Worm (Caenorhabditis elegans) whole organism, L1 larva: ENCODE data around the gene ZC477.7.

Source experiments
- aly-2 ChIP-seq: fragments of 150-350 bp; optimal IDR thresholded peaks from 2 replicates; lab custom pipeline; 2014; ENCODE audit warnings: missing biosample characterization, missing genetic modification characterization
- ceh-88 ChIP-seq: fragments of 200-800 bp; sonication (Bioruptor generic); IDR thresholded peaks from 2 replicates; pipeline ENCODE4 v1.3.6; 2022; ENCODE audit warnings: missing genetic modification characterization, missing compliant biosample characterization
- ceh-90 ChIP-seq: sonication (generic microtip); optimal IDR thresholded peaks from 2 replicates; lab custom pipeline; 2016; ENCODE audit warnings: missing genetic modification characterization, missing compliant biosample characterization
- dpl-1 ChIP-seq, 3 experiments: fragments of 150-350 bp in 2 of 3; sonication (generic microtip) in 1 of 3; optimal IDR thresholded peaks; 2 replicates each; lab custom pipeline; 2014 to 2017; ENCODE audit warnings: missing biosample characterization in 3 of 3, missing genetic modification characterization in 3 of 3, missing genetic modification reagents in 3 of 3
- efl-1 ChIP-seq, 4 experiments: fragments of 150-350 bp; optimal IDR thresholded peaks in 3 of 4; peaks in 1 of 4; 1 replicate in 1 of 4; 2 replicates in 3 of 4; lab custom pipeline; 2014; ENCODE audit warnings: missing biosample characterization in 2 of 4, missing genetic modification characterization in 2 of 4, missing genetic modification reagents in 2 of 4
- efl-3 ChIP-seq: fragments of 200-800 bp; sonication (Bioruptor generic); optimal IDR thresholded peaks from 2 replicates; lab custom pipeline; 2018; ENCODE audit warnings: mild to moderate bottlenecking, missing genetic modification characterization, missing compliant biosample characterization
- egl-27 ChIP-seq, 2 experiments: fragments of 150-350 bp in 1 of 2; sonication (generic microtip); optimal IDR thresholded peaks; 3 replicates each; lab custom pipeline; 2017 to 2018; ENCODE audit warnings: missing biosample characterization in 2 of 2, missing genetic modification characterization in 2 of 2, missing genetic modification reagents in 2 of 2
- elt-2 ChIP-seq: sonication (generic microtip); optimal IDR thresholded peaks from 2 replicates; lab custom pipeline; 2016; ENCODE audit warnings: missing genetic modification characterization, mild to moderate bottlenecking, inconsistent platforms, missing compliant biosample characterization, missing genetic modification reagents
- ets-5 ChIP-seq: fragments of 200-800 bp; sonication (Bioruptor generic); IDR thresholded peaks from 2 replicates; pipeline ENCODE4 v1.3.6; 2022; ENCODE audit warnings: missing genetic modification characterization, missing compliant biosample characterization
- fkh-10 ChIP-seq: sonication (generic microtip); optimal IDR thresholded peaks from 2 replicates; lab custom pipeline; 2017; ENCODE audit warnings: missing biosample characterization, missing genetic modification reagents, missing genetic modification characterization
- fkh-4 ChIP-seq: sonication (generic microtip); optimal IDR thresholded peaks from 2 replicates; lab custom pipeline; 2016; ENCODE audit warnings: missing compliant biosample characterization, missing genetic modification characterization, borderline replicate concordance
- fkh-8 ChIP-seq: sonication (generic microtip); optimal IDR thresholded peaks from 2 replicates; lab custom pipeline; 2016; ENCODE audit warnings: mild to moderate bottlenecking, missing genetic modification characterization, missing compliant biosample characterization
- fos-1 ChIP-seq: fragments of 150-350 bp; optimal IDR thresholded peaks from 2 replicates; lab custom pipeline; 2014; ENCODE audit warnings: missing biosample characterization, missing genetic modification characterization
- grh-1 ChIP-seq: fragments of 200-800 bp; sonication (Bioruptor generic); IDR thresholded peaks from 2 replicates; pipeline ENCODE4 v1.3.6; 2022; ENCODE audit warnings: missing genetic modification reagents, missing genetic modification characterization, missing compliant biosample characterization
- hlh-17 ChIP-seq: fragments of 200-800 bp; sonication (Bioruptor generic); optimal IDR thresholded peaks from 2 replicates; lab custom pipeline; 2018; ENCODE audit warnings: missing genetic modification characterization, mild to moderate bottlenecking, missing compliant biosample characterization, moderate library complexity, borderline replicate concordance
- hlh-4 ChIP-seq: sonication (generic microtip); optimal IDR thresholded peaks from 2 replicates; lab custom pipeline; 2016; ENCODE audit warnings: mild to moderate bottlenecking, missing genetic modification characterization, missing compliant biosample characterization
- hpl-2 ChIP-seq: fragments of 150-350 bp; optimal IDR thresholded peaks from 2 replicates; lab custom pipeline; 2014; ENCODE audit warnings: missing biosample characterization, missing genetic modification reagents, missing genetic modification characterization
- irx-1 ChIP-seq: sonication (generic microtip); optimal IDR thresholded peaks from 2 replicates; lab custom pipeline; 2016; ENCODE audit warnings: missing genetic modification characterization, missing compliant biosample characterization
- lin-35 ChIP-seq, 2 experiments: fragments of 150-350 bp; optimal IDR thresholded peaks; 2 replicates each; lab custom pipeline; 2014; ENCODE audit warnings: missing biosample characterization in 2 of 2, missing genetic modification characterization in 2 of 2, missing genetic modification reagents in 2 of 2
- lir-3 ChIP-seq: sonication (generic microtip); optimal IDR thresholded peaks from 2 replicates; lab custom pipeline; 2016; ENCODE audit warnings: mild to moderate bottlenecking, missing genetic modification characterization, moderate library complexity, missing compliant biosample characterization; ENCODE audit not compliant: poor library complexity
- lsy-2 ChIP-seq, 2 experiments: fragments of 150-350 bp; optimal IDR thresholded peaks; 2 replicates each; lab custom pipeline; 2014; ENCODE audit warnings: missing biosample characterization in 2 of 2, missing genetic modification characterization in 2 of 2
- mab-9 ChIP-seq: fragments of 200-800 bp; sonication (Bioruptor generic); IDR thresholded peaks from 2 replicates; pipeline ENCODE4 v1.3.6; 2022; ENCODE audit warnings: missing genetic modification reagents, missing genetic modification characterization, missing compliant biosample characterization
- mdl-1 ChIP-seq, 2 experiments: fragments of 150-350 bp; optimal IDR thresholded peaks; 2 replicates each; lab custom pipeline; 2014 to 2017; ENCODE audit warnings: missing biosample characterization in 2 of 2, missing genetic modification characterization in 2 of 2, inconsistent platforms in 1 of 2
- mep-1 ChIP-seq: fragments of 150-350 bp; optimal IDR thresholded peaks from 2 replicates; lab custom pipeline; 2014; ENCODE audit warnings: missing biosample characterization, missing genetic modification characterization
- nhr-11 ChIP-seq: fragments of 150-350 bp; optimal IDR thresholded peaks from 2 replicates; lab custom pipeline; 2014; ENCODE audit warnings: missing biosample characterization, missing genetic modification characterization
- nhr-12 ChIP-seq: sonication (generic microtip); optimal IDR thresholded peaks from 2 replicates; lab custom pipeline; 2017; ENCODE audit warnings: missing biosample characterization, missing genetic modification characterization
- nhr-237 ChIP-seq: fragments of 150-350 bp; optimal IDR thresholded peaks from 2 replicates; lab custom pipeline; 2014; ENCODE audit warnings: missing biosample characterization, missing genetic modification characterization
- nhr-76 ChIP-seq: sonication (generic microtip); optimal IDR thresholded peaks from 2 replicates; lab custom pipeline; 2017; ENCODE audit warnings: missing biosample characterization, missing genetic modification characterization
- nhr-85 ChIP-seq: sonication (generic microtip); peaks from one replicate; lab custom pipeline; 2016; ENCODE audit warnings: missing genetic modification characterization, inconsistent platforms, missing compliant biosample characterization
- pax-3 ChIP-seq: fragments of 200-800 bp; sonication (Bioruptor generic); optimal IDR thresholded peaks from 2 replicates; lab custom pipeline; 2018; ENCODE audit warnings: mild to moderate bottlenecking, missing genetic modification characterization, moderate library complexity, missing compliant biosample characterization
- rnt-1 ChIP-seq: sonication (generic microtip); optimal IDR thresholded peaks from 2 replicates; lab custom pipeline; 2016; ENCODE audit warnings: mild to moderate bottlenecking, missing genetic modification characterization, moderate library complexity, missing compliant biosample characterization
- snu-23 ChIP-seq: sonication (generic microtip); optimal IDR thresholded peaks from 2 replicates; lab custom pipeline; 2016; ENCODE audit warnings: missing genetic modification characterization, missing compliant biosample characterization
- swsn-7 ChIP-seq: sonication (generic microtip); optimal IDR thresholded peaks from 2 replicates; lab custom pipeline; 2016; ENCODE audit warnings: missing genetic modification characterization, missing compliant biosample characterization
- tbx-2 ChIP-seq: sonication (generic microtip); optimal IDR thresholded peaks from 2 replicates; lab custom pipeline; 2016; ENCODE audit warnings: missing genetic modification characterization, missing compliant biosample characterization
- tlp-1 ChIP-seq: fragments of 150-350 bp; optimal IDR thresholded peaks from 2 replicates; lab custom pipeline; 2014; ENCODE audit warnings: missing biosample characterization, missing genetic modification characterization
- unc-30 ChIP-seq: sonication (generic microtip); optimal IDR thresholded peaks from 2 replicates; lab custom pipeline; 2017; ENCODE audit warnings: missing biosample characterization, missing genetic modification characterization
- unc-62 ChIP-seq: fragments of 150-350 bp; optimal IDR thresholded peaks from 2 replicates; lab custom pipeline; 2014; ENCODE audit warnings: missing biosample characterization, missing genetic modification reagents, missing genetic modification characterization
- unc-86 ChIP-seq: sonication (generic microtip); optimal IDR thresholded peaks from 2 replicates; lab custom pipeline; 2016; ENCODE audit warnings: missing genetic modification characterization, missing compliant biosample characterization
- unc-98 ChIP-seq: fragments of 200-800 bp; sonication (Bioruptor generic); IDR thresholded peaks from 2 replicates; pipeline ENCODE4 v1.3.6; 2022; ENCODE audit warnings: missing genetic modification characterization, missing compliant biosample characterization
- vab-15 ChIP-seq: sonication (generic microtip); optimal IDR thresholded peaks from 2 replicates; lab custom pipeline; 2017; ENCODE audit warnings: missing genotype, mild to moderate bottlenecking, missing genetic modification characterization, missing compliant biosample characterization
- xbp-1 ChIP-seq: sonication (generic microtip); optimal IDR thresholded peaks from 2 replicates; lab custom pipeline; 2016; ENCODE audit warnings: missing genetic modification characterization, missing compliant biosample characterization
- zag-1 ChIP-seq: fragments of 150-350 bp; optimal IDR thresholded peaks from 2 replicates; lab custom pipeline; 2014; ENCODE audit warnings: missing biosample characterization, missing genetic modification characterization
- zip-4 ChIP-seq: fragments of 200-800 bp; sonication (Bioruptor generic); optimal IDR thresholded peaks from 2 replicates; lab custom pipeline; 2018; ENCODE audit warnings: mild to moderate bottlenecking, missing genetic modification characterization, moderate library complexity, missing compliant biosample characterization
- ztf-11 ChIP-seq, 2 experiments: sonication (generic microtip); optimal IDR thresholded peaks; 2 replicates each; lab custom pipeline; 2016 to 2017; ENCODE audit warnings: missing genetic modification characterization in 2 of 2, missing biosample characterization in 1 of 2, missing compliant biosample characterization in 1 of 2

ZC477.7 gene

DNA sequence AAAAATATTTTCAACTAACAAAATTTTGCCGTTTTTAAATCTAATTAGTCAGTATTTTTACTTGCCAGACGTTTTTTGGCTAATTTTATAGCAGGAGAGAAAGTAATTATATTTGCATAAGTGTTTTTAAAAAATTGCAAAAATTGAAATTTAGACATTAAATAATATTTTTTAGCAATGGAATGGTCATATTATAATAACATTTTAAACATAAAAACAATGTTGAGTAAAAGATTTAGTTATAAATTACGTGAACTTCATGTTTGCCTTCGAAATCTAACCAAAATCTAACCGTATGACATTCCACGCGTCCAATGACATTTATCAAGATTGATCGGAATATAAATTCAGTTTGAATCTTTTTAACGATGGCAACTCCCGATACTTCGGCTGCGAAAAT lies 43.1 kb upstream of the ZC477.7 start, which contains the start of gene C34D4.2:
C34D4.2 (plus strand) TSS at position 301 of the 400 bp plus-strand sequence.
- TF ChIP-seq ceh-88: no peak
- no peak for TF ChIP-seq ztf-11 (tag; optimal IDR thresholded peaks at IDR 0.05; lab: Kevin White, UChicago)
- no peak for TF ChIP-seq lin-35 (GFP tag; optimal IDR thresholded peaks at IDR 0.05; lab: Kevin White, UChicago)
- no peak for TF ChIP-seq ceh-90 (tag; lab: Kevin White, UChicago)
- no peak for TF ChIP-seq mep-1 (tag; lab: Kevin White, UChicago)
- TF ChIP-seq nhr-11 (tag; lab: Kevin White, UChicago): no peak
- TF ChIP-seq efl-1 (optimal IDR thresholded peaks at IDR 0.05; lab: Kevin White, UChicago): no peak
- TF ChIP-seq efl-1 (GFP tag; optimal IDR thresholded peaks at IDR 0.05 in 1 of 2; lab: Kevin White, UChicago): no peak
- no peak for TF ChIP-seq lir-3 (tag; lab: Kevin White, UChicago)
- no peak for TF ChIP-seq unc-62 (GFP tag; lab: Kevin White, UChicago)
- TF ChIP-seq mab-9 (GFP tag; lab: Robert Waterston, UW): no peak
- TF ChIP-seq nhr-76 (tag; lab: Kevin White, UChicago): no peak
- no peak for TF ChIP-seq tbx-2 (tag; lab: Kevin White, UChicago)
- TF ChIP-seq aly-2 (tag; lab: Kevin White, UChicago): no peak

DNA sequence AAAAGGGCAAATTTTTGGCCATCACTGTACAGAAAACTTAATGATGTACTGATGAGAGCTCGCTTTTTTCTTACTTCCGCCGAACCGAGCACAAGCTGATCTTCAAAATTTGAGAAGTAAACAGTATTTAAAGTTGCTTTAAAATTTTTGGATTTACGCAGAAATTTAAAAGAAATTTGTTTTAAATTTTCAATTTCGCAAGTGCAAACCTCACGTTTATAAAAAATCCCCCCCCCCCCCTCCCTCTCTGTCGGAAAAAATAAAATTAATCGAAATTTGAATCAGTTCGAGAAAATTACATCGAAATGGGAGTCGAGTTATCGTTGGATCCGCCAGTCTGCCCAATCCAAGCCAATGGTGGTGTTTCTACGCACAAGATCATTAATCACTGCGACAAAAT lies 42.1 kb upstream of the ZC477.7 start, which contains the start of gene C34D4.3:
C34D4.3 (plus strand) TSS at position 301 of the 400 bp plus-strand sequence.
- no peak for TF ChIP-seq nhr-12 (tag; lab: Kevin White, UChicago)
- no peak for TF ChIP-seq egl-27 (tag; optimal IDR thresholded peaks at IDR 0.05; lab: Kevin White, UChicago)
- TF ChIP-seq vab-15 (tag; lab: Kevin White, UChicago): no peak
- TF ChIP-seq elt-2: no peak
- TF ChIP-seq aly-2 (tag; lab: Kevin White, UChicago): no peak
- TF ChIP-seq zip-4 (GFP tag; lab: Kevin White, UChicago): no peak
- TF ChIP-seq unc-98 (GFP tag; lab: Robert Waterston, UW): no peak

DNA sequence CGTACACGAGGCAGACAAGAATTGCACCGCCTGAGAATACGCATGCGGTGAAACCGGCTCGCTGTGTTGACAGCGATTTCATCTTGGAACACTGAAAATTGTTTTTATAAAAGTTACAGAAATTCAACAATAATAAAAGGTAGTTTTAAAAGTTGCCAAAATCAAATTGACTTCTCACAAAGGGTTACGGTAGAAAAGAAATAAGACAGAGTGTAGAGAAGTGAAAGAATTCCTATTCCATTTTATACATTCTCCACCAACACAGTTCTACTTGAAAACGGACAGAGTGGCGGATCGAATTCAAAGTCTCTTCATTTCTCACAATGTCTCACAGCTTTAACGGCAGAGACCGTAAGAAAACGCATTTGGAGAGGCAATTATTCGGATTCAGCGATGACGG lies 41.2 kb upstream of the ZC477.7 start, which contains the start of gene col-113:
col-113 (minus strand) TSS at position 101 of the 400 bp plus-strand sequence.
- TF ChIP-seq nhr-85 (tag; lab: Kevin White, UChicago): peak; percentile 55
- no peak for TF ChIP-seq unc-62 (GFP tag; lab: Kevin White, UChicago)

DNA sequence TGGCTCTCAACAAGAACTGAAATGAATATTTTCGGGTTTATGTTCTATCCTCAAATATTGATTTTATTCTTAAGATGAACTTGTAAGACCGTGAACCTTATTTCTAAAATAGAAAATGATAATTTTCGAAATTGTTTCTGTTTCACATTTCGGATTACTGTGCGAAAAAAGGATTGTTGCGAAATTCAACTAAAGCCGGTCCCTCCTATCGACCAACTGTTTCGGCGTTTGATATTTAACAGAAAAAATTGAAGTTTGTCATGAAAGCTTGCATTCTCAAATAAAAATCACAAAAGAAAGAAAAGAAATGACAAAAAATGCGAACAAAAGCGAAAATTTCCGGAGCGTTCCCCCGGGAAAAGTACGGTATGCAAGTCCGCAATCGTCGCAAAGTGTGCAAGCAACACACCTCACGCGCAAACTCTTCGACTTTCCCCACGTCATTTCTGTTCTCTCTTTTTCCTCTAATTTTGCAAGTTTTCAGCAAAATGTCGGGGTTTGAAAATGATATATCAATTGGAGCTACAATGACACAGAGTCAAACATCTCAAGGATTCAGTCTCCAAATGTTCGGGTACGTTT lies 37.9 kb upstream of the ZC477.7 start, which contains the start of gene C34D4.4:
C34D4.4 (plus strand) TSS at position 342 of the 582 bp plus-strand sequence.
- TF ChIP-seq unc-98 (GFP tag; lab: Robert Waterston, UW) (no peak), ceh-88 (no peak), swsn-7 (tag; lab: Kevin White, UChicago) (no peak), dpl-1 (GFP tag; optimal IDR thresholded peaks at IDR 0.05; lab: Kevin White, UChicago) (peak; percentile 32 to 60 (median 58)), mep-1 (tag; lab: Kevin White, UChicago) (peak; percentile 20), grh-1 (GFP tag; lab: Robert Waterston, UW) (no peak), efl-3 (GFP tag; lab: Kevin White, UChicago) (no peak), rnt-1 (tag; lab: Kevin White, UChicago) (peak; percentile 19), nhr-85 (tag; lab: Kevin White, UChicago) (no peak), lin-35 (GFP tag; optimal IDR thresholded peaks at IDR 0.05; lab: Kevin White, UChicago) (peak; percentile 57 to 72), mdl-1 (tag; optimal IDR thresholded peaks at IDR 0.05; lab: Kevin White, UChicago) (no peak), ets-5 (GFP tag; lab: Robert Waterston, UW) (no peak), zag-1 (tag; lab: Kevin White, UChicago) (no peak), fkh-10 (GFP tag; lab: Kevin White, UChicago) (no peak), xbp-1 (peak; percentile 9), fkh-4 (no peak), ztf-11 (tag; optimal IDR thresholded peaks at IDR 0.05; lab: Kevin White, UChicago) (no peak), unc-30 (tag; lab: Kevin White, UChicago) (no peak), irx-1 (no peak), unc-86 (tag; lab: Kevin White, UChicago) (no peak), snu-23 (GFP tag; lab: Kevin White, UChicago) (peak; percentile 47), lsy-2 (tag; optimal IDR thresholded peaks at IDR 0.05; lab: Kevin White, UChicago) (peak; percentile 90 to 98), tlp-1 (tag; lab: Kevin White, UChicago) (no peak), fkh-8 (tag; lab: Kevin White, UChicago) (peak; percentile 31), hlh-17 (no peak), mab-9 (GFP tag; lab: Robert Waterston, UW) (no peak), hpl-2 (GFP tag; lab: Kevin White, UChicago) (no peak), hlh-4 (tag; lab: Kevin White, UChicago) (no peak), fos-1 (tag; lab: Kevin White, UChicago) (no peak), vab-15 (tag; lab: Kevin White, UChicago) (no peak), nhr-237 (tag; lab: Kevin White, UChicago) (no peak), pax-3 (tag; lab: Kevin White, UChicago) (no peak)
